Worm (Caenorhabditis elegans) whole organism, L4/young adult: ENCODE measurements around the gene nca-2.

Experiments
- W03F9.2 ChIP-seq: fragments of 150-350 bp; optimal IDR thresholded peaks from 2 replicates; lab custom pipeline; 2014; ENCODE audit warnings: missing biosample characterization, missing genetic modification characterization
- dao-5 ChIP-seq: sonication (generic microtip); optimal IDR thresholded peaks from 2 replicates; lab custom pipeline; 2016; ENCODE audit warnings: missing genotype, missing genetic modification characterization, moderate library complexity, missing compliant biosample characterization
- him-1 ChIP-seq: sonication (generic microtip); optimal IDR thresholded peaks from 2 replicates; lab custom pipeline; 2016; ENCODE audit warnings: missing genotype, missing genetic modification reagents, missing genetic modification characterization, missing compliant biosample characterization

DNA sequence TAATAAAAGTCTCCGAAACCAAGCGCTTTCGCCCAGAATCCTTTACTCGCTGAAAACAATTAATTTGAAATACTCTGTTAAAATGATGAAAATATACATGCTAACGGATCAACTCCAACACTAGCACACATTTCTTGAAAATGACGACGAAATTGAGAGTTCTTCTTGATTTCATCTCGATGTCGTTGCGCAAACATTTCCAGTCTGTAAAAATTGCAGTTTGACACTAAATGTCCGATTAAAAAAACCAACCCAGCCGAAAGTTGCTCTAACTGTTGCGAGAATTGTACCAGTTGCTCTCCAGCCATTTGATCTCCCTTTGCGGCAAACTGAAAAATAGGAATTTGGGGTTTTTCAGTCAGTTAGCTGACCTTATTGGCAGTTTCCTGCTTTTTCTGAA, 4.1 kb upstream of the nca-2 start:
- TF ChIP-seq him-1 (tag; lab: Kevin White, UChicago) (no peak), dao-5 (tag; lab: Kevin White, UChicago) (no peak), W03F9.2 (tag; lab: Kevin White, UChicago) (no peak)
